Fruit fly (Drosophila melanogaster): ENCODE measurements around the gene rtet.

Gene rtet

DNA sequence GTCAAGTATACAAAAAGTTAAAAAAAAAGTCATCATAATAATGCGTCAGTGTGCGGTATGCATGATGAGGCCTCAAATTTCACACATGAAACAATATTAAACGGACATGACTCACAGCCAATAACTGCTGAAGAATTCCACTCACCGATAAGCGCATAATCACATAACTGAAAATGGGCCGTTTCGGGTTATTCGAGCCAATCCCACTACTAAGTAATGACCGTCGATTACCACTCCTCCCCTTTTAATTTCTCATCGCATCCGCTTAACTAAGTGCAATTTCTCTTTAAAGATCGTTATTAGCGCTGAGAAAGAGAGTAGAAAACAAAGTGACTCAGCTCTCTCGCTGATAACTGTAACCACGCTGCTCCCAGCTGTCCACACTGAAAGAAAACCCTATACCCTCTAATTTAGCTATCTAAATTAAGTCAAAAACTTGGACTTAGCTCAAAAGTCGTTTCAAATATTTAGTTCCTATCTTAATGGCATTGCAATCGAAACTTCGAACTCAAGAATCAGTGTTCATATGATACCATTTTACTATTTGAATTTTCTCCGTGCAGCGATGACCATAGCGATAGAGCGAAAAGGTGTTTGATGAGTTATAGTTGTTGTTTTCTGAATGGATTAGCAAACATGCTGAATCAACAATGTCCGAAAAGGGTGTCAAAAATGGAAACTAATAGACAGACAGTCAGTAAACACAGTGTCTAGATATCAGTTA lies 4.7 kb downstream of the rtet start (continued):
- TF ChIP-seq MESR4 (GFP tag; optimal IDR thresholded peaks at IDR 0.05): peak; percentile 25
- TF ChIP-seq CG10565 (GFP tag; optimal IDR thresholded peaks at IDR 0.05): peak; percentile 15
- peak in 1 of 2 experiments; percentile 57 for TF ChIP-seq Hr78 (GFP tag; optimal IDR thresholded peaks at IDR 0.05)
- TF ChIP-seq Nf-YB (GFP tag; optimal IDR thresholded peaks at IDR 0.05): peak; percentile 70
- TF ChIP-seq lilli (GFP tag; optimal IDR thresholded peaks at IDR 0.05): peak; percentile 91
- TF ChIP-seq Max (GFP tag; optimal IDR thresholded peaks at IDR 0.05): peak; percentile 51
- TF ChIP-seq Bteb2 (GFP tag; optimal IDR thresholded peaks at IDR 0.05): peak; percentile 89
- TF ChIP-seq stwl (tag; optimal IDR thresholded peaks at IDR 0.05): peak; percentile 15
- peak; percentile 87 for TF ChIP-seq CG13624 (GFP tag; optimal IDR thresholded peaks at IDR 0.05)
- TF ChIP-seq CG4854 (GFP tag; optimal IDR thresholded peaks at IDR 0.05): peak; percentile 78
- no peak for TF ChIP-seq pzg (GFP tag; optimal IDR thresholded peaks at IDR 0.05)
- TF ChIP-seq ro (GFP tag; IDR thresholded peaks at IDR 0.05): 0 out of 2 replicates have a peak, but pooled peaks have one; percentile 60
- peak; percentile 52 for TF ChIP-seq CG10321 (GFP tag; IDR thresholded peaks at IDR 0.05)
- TF ChIP-seq CG17568 (GFP tag; optimal IDR thresholded peaks at IDR 0.05): peak; percentile 90
- no peak for TF ChIP-seq CG14860 (GFP tag; IDR thresholded peaks at IDR 0.05; ENCODE audit: partially characterized antibody)
- TF ChIP-seq CG4707 (GFP tag; optimal IDR thresholded peaks at IDR 0.05): peak; percentile 84
- peak; percentile 78 for TF ChIP-seq Bdp1 (GFP tag; optimal IDR thresholded peaks at IDR 0.05)
- peak; percentile 86 for TF ChIP-seq pho (GFP tag; optimal IDR thresholded peaks at IDR 0.05)
- TF ChIP-seq nau (GFP tag; optimal IDR thresholded peaks at IDR 0.05): peak; percentile 82
- peak; percentile 51 for TF ChIP-seq CG4360 (GFP tag; IDR thresholded peaks at IDR 0.05)
- TF ChIP-seq aop (GFP tag; IDR thresholded peaks at IDR 0.05): peak; percentile 35; the same call in 1 of the 2 replicates
- TF ChIP-seq CG18764 (GFP tag; optimal IDR thresholded peaks at IDR 0.05): peak; percentile 73
- peak; percentile 80 for TF ChIP-seq CG18476 (GFP tag; optimal IDR thresholded peaks at IDR 0.05)
- TF ChIP-seq zen2 (GFP tag; IDR thresholded peaks at IDR 0.05; ENCODE audit: partially characterized antibody): no peak
- TF ChIP-seq CG5953 (GFP tag; IDR thresholded peaks at IDR 0.05): peak; percentile 87
- peak; percentile 70 for TF ChIP-seq bowl (GFP tag; IDR thresholded peaks at IDR 0.05)
- TF ChIP-seq Sry-β (GFP tag; optimal IDR thresholded peaks at IDR 0.05): peak; percentile 50
- TF ChIP-seq cg (GFP tag; optimal IDR thresholded peaks at IDR 0.05): no peak
- peak; percentile 90 for TF ChIP-seq tap (tag; optimal IDR thresholded peaks at IDR 0.05)
- TF ChIP-seq CG4617 (GFP tag; optimal IDR thresholded peaks at IDR 0.05; ENCODE audit: borderline replicate concordance): peak; percentile 66
- TF ChIP-seq CG9876 (GFP tag; optimal IDR thresholded peaks at IDR 0.05): peak; percentile 82
- TF ChIP-seq abd-A (tag; optimal IDR thresholded peaks at IDR 0.05): no peak
- peak; percentile 87 for TF ChIP-seq pnt (GFP tag; optimal IDR thresholded peaks at IDR 0.05)
- peak; percentile 75 for TF ChIP-seq CG17802 (tag; optimal IDR thresholded peaks at IDR 0.05)
- peak; percentile 76 for TF ChIP-seq CG10959 (GFP tag; IDR thresholded peaks at IDR 0.05)
- peak; percentile 82 for TF ChIP-seq ken (GFP tag; IDR thresholded peaks at IDR 0.05)
- peak; percentile 93 for TF ChIP-seq CG2712 (tag; optimal IDR thresholded peaks at IDR 0.05)
- peak; percentile 63 for TF ChIP-seq CG6654 (GFP tag; optimal IDR thresholded peaks at IDR 0.05)
- TF ChIP-seq CG1024 (GFP tag; IDR thresholded peaks at IDR 0.05): peak; percentile 74
- peak; percentile 55 for TF ChIP-seq fd96Cb (tag; optimal IDR thresholded peaks at IDR 0.05)
- peak; percentile 76 for TF ChIP-seq NFAT (GFP tag; IDR thresholded peaks at IDR 0.05)
- TF ChIP-seq CG7372 (GFP tag; IDR thresholded peaks at IDR 0.05): peak; percentile 69; the same call in 1 of the 2 replicates
- TF ChIP-seq Side (GFP tag; optimal IDR thresholded peaks at IDR 0.05): peak; percentile 87
- peak in 1 of 3 experiments; percentile 73 for TF ChIP-seq lola (GFP tag; optimal IDR thresholded peaks at IDR 0.05)
- no peak for TF ChIP-seq Jarid2 (GFP tag; optimal IDR thresholded peaks at IDR 0.05)
- peak; percentile 74 for TF ChIP-seq slou (GFP tag; optimal IDR thresholded peaks at IDR 0.05)
- TF ChIP-seq mirr (GFP tag; optimal IDR thresholded peaks at IDR 0.05): no peak
- peak; percentile 78 for TF ChIP-seq vfl (GFP tag; optimal IDR thresholded peaks at IDR 0.05)
